Worm (Caenorhabditis elegans) whole organism, early embryonic: ENCODE data around the gene egas-4.

Experiments
- B0310.2 ChIP-seq: sonication (generic microtip); optimal IDR thresholded peaks from 2 replicates; lab custom pipeline; 2016; ENCODE audit warnings: mild to moderate bottlenecking, missing genetic modification characterization, missing compliant biosample characterization
- ama-1 ChIP-seq: fragments of 150-350 bp; optimal IDR thresholded peaks from 2 replicates; lab custom pipeline; 2014
- flt-1 ChIP-seq: fragments of 200-800 bp; sonication (Bioruptor generic); IDR thresholded peaks from 2 replicates; pipeline ENCODE4 v1.3.6; 2022; ENCODE audit warnings: missing genetic modification characterization, missing compliant biosample characterization
- hmg-4 ChIP-seq: fragments of 200-800 bp; sonication (Bioruptor generic); optimal IDR thresholded peaks from 2 replicates; lab custom pipeline; 2018; ENCODE audit warnings: mild to moderate bottlenecking, missing genetic modification characterization, missing compliant biosample characterization

ce11 chrIV:7497750-7498149 lies at the start of gene egas-4:
- TF ChIP-seq hmg-4 (GFP tag; lab: Kevin White, UChicago) (no peak), flt-1 (GFP tag; lab: Robert Waterston, UW) (no peak), ama-1 (lab: Kevin White, UChicago) (no peak), B0310.2 (no peak)
